Worm (Caenorhabditis elegans) whole organism, L1 larva: Measurements from ENCODE around the gene Y49E10.25.

ENCODE experiments used
- C34B4.2 ChIP-seq: sonication (generic microtip); optimal IDR thresholded peaks from 2 replicates; lab custom pipeline; 2017; ENCODE audit warnings: mild to moderate bottlenecking, missing genetic modification characterization, missing compliant biosample characterization
- F16B12.6 ChIP-seq: fragments of 150-350 bp; optimal IDR thresholded peaks from 2 replicates; lab custom pipeline; 2014; ENCODE audit warnings: missing biosample characterization, missing genetic modification characterization
- Y116A8C.19 ChIP-seq: sonication (generic microtip); optimal IDR thresholded peaks from 2 replicates; lab custom pipeline; 2016; ENCODE audit warnings: missing compliant biosample characterization, missing genetic modification characterization, borderline replicate concordance
- aha-1 ChIP-seq: fragments of 150-350 bp; optimal IDR thresholded peaks from 2 replicates; lab custom pipeline; 2014; ENCODE audit warnings: missing biosample characterization, missing genetic modification characterization
- ama-1 ChIP-seq: fragments of 150-350 bp; optimal IDR thresholded peaks from 2 replicates; lab custom pipeline; 2014
- blmp-1 ChIP-seq: fragments of 150-350 bp; optimal IDR thresholded peaks from 2 replicates; lab custom pipeline; 2014; ENCODE audit warnings: missing biosample characterization, missing genetic modification characterization
- ceh-63 ChIP-seq: fragments of 200-800 bp; sonication (Bioruptor generic); optimal IDR thresholded peaks from 2 replicates; lab custom pipeline; 2018; ENCODE audit warnings: mild to moderate bottlenecking, missing genetic modification characterization, missing compliant biosample characterization
- ceh-88 ChIP-seq: fragments of 200-800 bp; sonication (Bioruptor generic); IDR thresholded peaks from 2 replicates; pipeline ENCODE4 v1.3.6; 2022; ENCODE audit warnings: missing genetic modification characterization, missing compliant biosample characterization
- ces-1 ChIP-seq: fragments of 150-350 bp; optimal IDR thresholded peaks from 2 replicates; lab custom pipeline; 2014; ENCODE audit warnings: missing biosample characterization, missing genetic modification reagents, missing genetic modification characterization
- dpl-1 ChIP-seq, 3 experiments: fragments of 150-350 bp in 2 of 3; sonication (generic microtip) in 1 of 3; optimal IDR thresholded peaks; 2 replicates each; lab custom pipeline; 2014 to 2017; ENCODE audit warnings: missing biosample characterization in 3 of 3, missing genetic modification characterization in 3 of 3, missing genetic modification reagents in 3 of 3
- dsc-1 ChIP-seq: sonication (generic microtip); optimal IDR thresholded peaks from 2 replicates; lab custom pipeline; 2016; ENCODE audit warnings: mild to moderate bottlenecking, missing genetic modification characterization, missing compliant biosample characterization
- efl-1 ChIP-seq, 4 experiments: fragments of 150-350 bp; optimal IDR thresholded peaks in 3 of 4; peaks in 1 of 4; 1 replicate in 1 of 4; 2 replicates in 3 of 4; lab custom pipeline; 2014; ENCODE audit warnings: missing biosample characterization in 2 of 4, missing genetic modification characterization in 2 of 4, missing genetic modification reagents in 2 of 4
- elt-3 ChIP-seq, 6 experiments: fragments of 150-350 bp in 1 of 6; sonication (generic microtip); optimal IDR thresholded peaks; 2 replicates each; lab custom pipeline; 2017 to 2018; ENCODE audit warnings: missing biosample characterization in 6 of 6, missing genetic modification characterization in 6 of 6, inconsistent platforms in 1 of 6
- fkh-10 ChIP-seq: sonication (generic microtip); optimal IDR thresholded peaks from 2 replicates; lab custom pipeline; 2017; ENCODE audit warnings: missing biosample characterization, missing genetic modification reagents, missing genetic modification characterization
- fkh-4 ChIP-seq: sonication (generic microtip); optimal IDR thresholded peaks from 2 replicates; lab custom pipeline; 2016; ENCODE audit warnings: missing compliant biosample characterization, missing genetic modification characterization, borderline replicate concordance
- fkh-8 ChIP-seq: sonication (generic microtip); optimal IDR thresholded peaks from 2 replicates; lab custom pipeline; 2016; ENCODE audit warnings: mild to moderate bottlenecking, missing genetic modification characterization, missing compliant biosample characterization
- fos-1 ChIP-seq: fragments of 150-350 bp; optimal IDR thresholded peaks from 2 replicates; lab custom pipeline; 2014; ENCODE audit warnings: missing biosample characterization, missing genetic modification characterization
- hlh-4 ChIP-seq: sonication (generic microtip); optimal IDR thresholded peaks from 2 replicates; lab custom pipeline; 2016; ENCODE audit warnings: mild to moderate bottlenecking, missing genetic modification characterization, missing compliant biosample characterization
- hpl-2 ChIP-seq: fragments of 150-350 bp; optimal IDR thresholded peaks from 2 replicates; lab custom pipeline; 2014; ENCODE audit warnings: missing biosample characterization, missing genetic modification reagents, missing genetic modification characterization
- jun-1 ChIP-seq: fragments of 150-350 bp; optimal IDR thresholded peaks from 2 replicates; lab custom pipeline; 2014; ENCODE audit warnings: missing biosample characterization, missing genetic modification reagents, missing genetic modification characterization
- lin-13 ChIP-seq: fragments of 150-350 bp; optimal IDR thresholded peaks from 2 replicates; lab custom pipeline; 2014; ENCODE audit warnings: missing biosample characterization, missing genetic modification reagents, missing genetic modification characterization
- lin-14 ChIP-seq: fragments of 200-800 bp; sonication (Bioruptor generic); optimal IDR thresholded peaks from 2 replicates; lab custom pipeline; 2018; ENCODE audit warnings: mild to moderate bottlenecking, missing genetic modification characterization, moderate library complexity, missing compliant biosample characterization
- lin-39 ChIP-seq: fragments of 150-350 bp; optimal IDR thresholded peaks from 2 replicates; lab custom pipeline; 2014; ENCODE audit warnings: missing biosample characterization, missing genetic modification reagents, missing genetic modification characterization
- lsy-2 ChIP-seq, 2 experiments: fragments of 150-350 bp; optimal IDR thresholded peaks; 2 replicates each; lab custom pipeline; 2014; ENCODE audit warnings: missing biosample characterization in 2 of 2, missing genetic modification characterization in 2 of 2
- mdl-1 ChIP-seq, 2 experiments: fragments of 150-350 bp; optimal IDR thresholded peaks; 2 replicates each; lab custom pipeline; 2014 to 2017; ENCODE audit warnings: missing biosample characterization in 2 of 2, missing genetic modification characterization in 2 of 2, inconsistent platforms in 1 of 2
- mep-1 ChIP-seq: fragments of 150-350 bp; optimal IDR thresholded peaks from 2 replicates; lab custom pipeline; 2014; ENCODE audit warnings: missing biosample characterization, missing genetic modification characterization
- nhr-19 ChIP-seq: fragments of 200-800 bp; sonication (Bioruptor generic); conservative IDR thresholded peaks from 2 replicates; pipeline ENCODE4 v1.3.6; 2022; ENCODE audit warnings: missing genetic modification characterization, missing compliant biosample characterization
- nhr-237 ChIP-seq: fragments of 150-350 bp; optimal IDR thresholded peaks from 2 replicates; lab custom pipeline; 2014; ENCODE audit warnings: missing biosample characterization, missing genetic modification characterization
- nhr-47 ChIP-seq: sonication (generic microtip); optimal IDR thresholded peaks from 2 replicates; lab custom pipeline; 2016; ENCODE audit warnings: mild to moderate bottlenecking, missing genetic modification characterization, moderate library complexity, missing compliant biosample characterization
- nhr-71 ChIP-seq: sonication (generic microtip); optimal IDR thresholded peaks from 2 replicates; lab custom pipeline; 2016; ENCODE audit warnings: mild to moderate bottlenecking, missing genetic modification characterization, moderate library complexity, missing compliant biosample characterization
- nhr-76 ChIP-seq: sonication (generic microtip); optimal IDR thresholded peaks from 2 replicates; lab custom pipeline; 2017; ENCODE audit warnings: missing biosample characterization, missing genetic modification characterization
- nhr-77 ChIP-seq: fragments of 150-350 bp; optimal IDR thresholded peaks from 2 replicates; lab custom pipeline; 2014; ENCODE audit warnings: missing biosample characterization, missing genetic modification characterization
- nhr-85 ChIP-seq: sonication (generic microtip); peaks from one replicate; lab custom pipeline; 2016; ENCODE audit warnings: missing genetic modification characterization, inconsistent platforms, missing compliant biosample characterization
- pqm-1 ChIP-seq: sonication (generic microtip); optimal IDR thresholded peaks from 3 replicates; lab custom pipeline; 2017; ENCODE audit warnings: missing biosample characterization, missing genetic modification characterization
- rnt-1 ChIP-seq: sonication (generic microtip); optimal IDR thresholded peaks from 2 replicates; lab custom pipeline; 2016; ENCODE audit warnings: mild to moderate bottlenecking, missing genetic modification characterization, moderate library complexity, missing compliant biosample characterization
- sptf-1 ChIP-seq: fragments of 150-350 bp; optimal IDR thresholded peaks from 2 replicates; lab custom pipeline; 2014; ENCODE audit warnings: missing biosample characterization, missing genetic modification characterization
- swsn-7 ChIP-seq: sonication (generic microtip); optimal IDR thresholded peaks from 2 replicates; lab custom pipeline; 2016; ENCODE audit warnings: missing genetic modification characterization, missing compliant biosample characterization
- tbx-2 ChIP-seq: sonication (generic microtip); optimal IDR thresholded peaks from 2 replicates; lab custom pipeline; 2016; ENCODE audit warnings: missing genetic modification characterization, missing compliant biosample characterization
- unc-30 ChIP-seq: sonication (generic microtip); optimal IDR thresholded peaks from 2 replicates; lab custom pipeline; 2017; ENCODE audit warnings: missing biosample characterization, missing genetic modification characterization
- unc-62 ChIP-seq: fragments of 150-350 bp; optimal IDR thresholded peaks from 2 replicates; lab custom pipeline; 2014; ENCODE audit warnings: missing biosample characterization, missing genetic modification reagents, missing genetic modification characterization
- unc-86 ChIP-seq: sonication (generic microtip); optimal IDR thresholded peaks from 2 replicates; lab custom pipeline; 2016; ENCODE audit warnings: missing genetic modification characterization, missing compliant biosample characterization
- xbp-1 ChIP-seq: sonication (generic microtip); optimal IDR thresholded peaks from 2 replicates; lab custom pipeline; 2016; ENCODE audit warnings: missing genetic modification characterization, missing compliant biosample characterization
- zag-1 ChIP-seq: fragments of 150-350 bp; optimal IDR thresholded peaks from 2 replicates; lab custom pipeline; 2014; ENCODE audit warnings: missing biosample characterization, missing genetic modification characterization
- zip-4 ChIP-seq: fragments of 200-800 bp; sonication (Bioruptor generic); optimal IDR thresholded peaks from 2 replicates; lab custom pipeline; 2018; ENCODE audit warnings: mild to moderate bottlenecking, missing genetic modification characterization, moderate library complexity, missing compliant biosample characterization
- ztf-11 ChIP-seq, 2 experiments: sonication (generic microtip); optimal IDR thresholded peaks; 2 replicates each; lab custom pipeline; 2016 to 2017; ENCODE audit warnings: missing genetic modification characterization in 2 of 2, missing biosample characterization in 1 of 2, missing compliant biosample characterization in 1 of 2
- ztf-4 ChIP-seq: fragments of 150-350 bp; optimal IDR thresholded peaks from 2 replicates; lab custom pipeline; 2014; ENCODE audit warnings: missing biosample characterization, missing genetic modification characterization

Gene Y49E10.25

ce11 chrIII:12496449-12496848 lies 4.6 kb upstream of the Y49E10.25 start, which contains the start of gene herd-1:
TSS of gene herd-1 (plus strand) at chrIII:12496538.
- TF ChIP-seq lin-13 (GFP tag; lab: Kevin White, UChicago): no peak
- no peak for TF ChIP-seq ama-1 (lab: Kevin White, UChicago)
- no peak for TF ChIP-seq nhr-85 (tag; lab: Kevin White, UChicago)
- no peak for TF ChIP-seq elt-3 (tag; optimal IDR thresholded peaks at IDR 0.05; lab: Kevin White, UChicago)
- no peak for TF ChIP-seq jun-1
- TF ChIP-seq Y116A8C.19: no peak
- no peak for TF ChIP-seq C34B4.2
- TF ChIP-seq rnt-1: no peak
- TF ChIP-seq mdl-1 (tag; optimal IDR thresholded peaks at IDR 0.05; lab: Kevin White, UChicago): no peak
- TF ChIP-seq nhr-77 (tag; lab: Kevin White, UChicago): no peak
- TF ChIP-seq hpl-2 (GFP tag; lab: Kevin White, UChicago): no peak
- TF ChIP-seq dpl-1 (GFP tag; optimal IDR thresholded peaks at IDR 0.05; lab: Kevin White, UChicago): no peak
- no peak for TF ChIP-seq zip-4 (GFP tag; lab: Kevin White, UChicago)
- no peak for TF ChIP-seq pqm-1
- TF ChIP-seq ceh-63 (GFP tag; lab: Kevin White, UChicago): no peak
- TF ChIP-seq nhr-47 (tag; lab: Kevin White, UChicago): no peak
- no peak for TF ChIP-seq fkh-10 (GFP tag; lab: Kevin White, UChicago)
- TF ChIP-seq, all 84 proteins: peak for 0

- no peak for TF ChIP-seq efl-1 (optimal IDR thresholded peaks at IDR 0.05; lab: Kevin White, UChicago)
- peak in 1 of 2 experiments; percentile 66 for TF ChIP-seq efl-1 (GFP tag; optimal IDR thresholded peaks at IDR 0.05 in 1 of 2; lab: Kevin White, UChicago)
- no peak for TF ChIP-seq hpl-2 (GFP tag; lab: Kevin White, UChicago)
- TF ChIP-seq blmp-1 (tag; lab: Kevin White, UChicago): no peak
- TF ChIP-seq ceh-88 (GFP tag; lab: Robert Waterston, UW): no peak
- TF ChIP-seq ceh-63 (GFP tag; lab: Kevin White, UChicago): no peak
Measured at ce11 chrIII:12495594-12496096, 3.8 kb upstream of the Y49E10.25 start, which contains the start of the genes Y111B2A.1 and Y111B2A.2. TSS of gene Y111B2A.1 (minus strand) at chrIII:12495644. TSS of gene Y111B2A.2 (plus strand) at chrIII:12496086.

- TF ChIP-seq unc-62 (GFP tag; lab: Kevin White, UChicago): no peak
- no peak for TF ChIP-seq unc-30
- TF ChIP-seq unc-86 (tag; lab: Kevin White, UChicago): no peak
- TF ChIP-seq zip-4 (GFP tag; lab: Kevin White, UChicago): no peak
- no peak for TF ChIP-seq nhr-71 (tag; lab: Kevin White, UChicago)
- TF ChIP-seq fkh-4 (tag; lab: Kevin White, UChicago): no peak
- no peak for TF ChIP-seq hlh-4 (tag; lab: Kevin White, UChicago)
- no peak for TF ChIP-seq nhr-237
- TF ChIP-seq, all 84 proteins: peak for 0
Measured at ce11 chrIII:12484432-12484831, 7.5 kb downstream of the Y49E10.25 start, which contains the start of gene arrd-16. TSS of gene arrd-16 (plus strand) at chrIII:12484732.

- TF ChIP-seq xbp-1: peak; percentile 0
- no peak for TF ChIP-seq Y116A8C.19
- TF ChIP-seq ces-1 (GFP tag; lab: Kevin White, UChicago): no peak
- TF ChIP-seq unc-86 (tag; lab: Kevin White, UChicago): peak; percentile 53
- TF ChIP-seq hpl-2 (GFP tag; lab: Kevin White, UChicago): no peak
- TF ChIP-seq sptf-1: no peak
- no peak for TF ChIP-seq lin-39 (tag; lab: Kevin White, UChicago)
- peak; percentile 24 for TF ChIP-seq F16B12.6 (tag; lab: Kevin White, UChicago)
- no peak for TF ChIP-seq unc-62 (GFP tag; lab: Kevin White, UChicago)
- no peak for TF ChIP-seq zag-1 (tag; lab: Kevin White, UChicago)
- TF ChIP-seq lsy-2 (tag; optimal IDR thresholded peaks at IDR 0.05; lab: Kevin White, UChicago): peak; percentile 8 to 43
- TF ChIP-seq nhr-76: no peak
- TF ChIP-seq aha-1 (tag; lab: Kevin White, UChicago): no peak
- peak; percentile 8 for TF ChIP-seq tbx-2 (tag; lab: Kevin White, UChicago)
- TF ChIP-seq lin-14: peak; percentile 84
- no peak for TF ChIP-seq ztf-4
- TF ChIP-seq fos-1 (tag; lab: Kevin White, UChicago): no peak
- TF ChIP-seq swsn-7 (tag; lab: Kevin White, UChicago): peak; percentile 21
- TF ChIP-seq dsc-1 (tag; lab: Kevin White, UChicago): peak; percentile 8
- TF ChIP-seq dpl-1 (GFP tag; optimal IDR thresholded peaks at IDR 0.05; lab: Kevin White, UChicago): peak in 1 of 3 experiments; percentile 46
- TF ChIP-seq mep-1 (tag; lab: Kevin White, UChicago): peak; percentile 42
- peak; percentile 58 for TF ChIP-seq nhr-47 (tag; lab: Kevin White, UChicago)
- TF ChIP-seq mdl-1 (tag; optimal IDR thresholded peaks at IDR 0.05; lab: Kevin White, UChicago): peak in 1 of 2 experiments; percentile 6
- TF ChIP-seq ztf-11 (tag; optimal IDR thresholded peaks at IDR 0.05; lab: Kevin White, UChicago): no peak
- peak; percentile 30 for TF ChIP-seq fkh-10 (GFP tag; lab: Kevin White, UChicago)
- no peak for TF ChIP-seq nhr-19 (GFP tag; lab: Robert Waterston, UW)
- peak; percentile 72 for TF ChIP-seq fkh-8 (tag; lab: Kevin White, UChicago)
Measured at ce11 chrIII:12472497-12472896, 19.4 kb downstream of the Y49E10.25 start, which contains the start of gene cccp-1. TSS of gene cccp-1 (plus strand) at chrIII:12472873.
